Fruit fly (Drosophila melanogaster) whole organism, embryonic: ENCODE results near the gene CG13012.

Experiments
- Antp ChIP-seq: fragments of 200-800 bp; sonication (Bioruptor generic); optimal IDR thresholded peaks from 3 replicates; lab custom pipeline; 2016; ENCODE audit warnings: missing biosample characterization, missing genetic modification characterization
- B-H1 ChIP-seq: fragments of 200-800 bp; sonication (Bioruptor generic); IDR thresholded peaks from 3 replicates; pipeline ENCODE4 v1.3.6; 2022; ENCODE audit warnings: missing biosample characterization, missing genetic modification characterization
- BtbVII ChIP-seq: fragments of 200-800 bp; sonication (Bioruptor generic); optimal IDR thresholded peaks from 3 replicates; lab custom pipeline; 2017; ENCODE audit warnings: missing biosample characterization, mild to moderate bottlenecking, missing genetic modification characterization
- Bteb2 ChIP-seq: fragments of 200-800 bp; sonication (Bioruptor generic); optimal IDR thresholded peaks from 2 replicates; lab custom pipeline; 2016; ENCODE audit warnings: missing biosample characterization, missing genetic modification characterization
- CG10209 ChIP-seq: fragments of 200-800 bp; sonication (Bioruptor generic); optimal IDR thresholded peaks from 3 replicates; lab custom pipeline; 2017; ENCODE audit warnings: missing biosample characterization, mild to moderate bottlenecking, missing genetic modification characterization, missing genetic modification reagents
- CG10462 ChIP-seq: fragments of 200-800 bp; sonication (Bioruptor generic); optimal IDR thresholded peaks from 2 replicates; lab custom pipeline; 2016; ENCODE audit warnings: missing biosample characterization, missing genetic modification characterization
- CG11696 ChIP-seq: fragments of 200-800 bp; sonication (Bioruptor generic); IDR thresholded peaks from 2 replicates; pipeline ENCODE4 v1.3.6; 2022; ENCODE audit warnings: missing biosample characterization, missing genetic modification characterization
- CG12104 ChIP-seq: fragments of 200-800 bp; sonication (Bioruptor generic); optimal IDR thresholded peaks from 3 replicates; lab custom pipeline; 2016; ENCODE audit warnings: missing biosample characterization, missing genetic modification characterization
- CG12236 ChIP-seq: fragments of 200-800 bp; sonication (Bioruptor generic); optimal IDR thresholded peaks from 2 replicates; lab custom pipeline; 2016; ENCODE audit warnings: missing biosample characterization, missing genetic modification characterization
- CG14860 ChIP-seq: fragments of 200-800 bp; sonication (Bioruptor generic); IDR thresholded peaks from 3 replicates; pipeline ENCODE4 v1.3.6; 2022; ENCODE audit warnings: missing biosample characterization, missing genetic modification characterization; ENCODE audit not compliant: partially characterized antibody
- CG16863 ChIP-seq: fragments of 200-800 bp; sonication (Bioruptor generic); optimal IDR thresholded peaks from 3 replicates; lab custom pipeline; 2016; ENCODE audit warnings: missing biosample characterization, missing genetic modification characterization
- CG17359 ChIP-seq: fragments of 200-800 bp; sonication (Bioruptor generic); optimal IDR thresholded peaks from 3 replicates; lab custom pipeline; 2018; ENCODE audit warnings: missing biosample characterization, mild to moderate bottlenecking, missing genetic modification characterization, moderate library complexity
- CG2129 ChIP-seq: fragments of 200-800 bp; sonication (Bioruptor generic); IDR thresholded peaks from 2 replicates; pipeline ENCODE4 v1.3.6; 2022; ENCODE audit warnings: missing biosample characterization, missing genetic modification characterization; ENCODE audit not compliant: partially characterized antibody
- CG2875 ChIP-seq: fragments of 200-800 bp; sonication (Bioruptor generic); optimal IDR thresholded peaks from 2 replicates; lab custom pipeline; 2017; ENCODE audit warnings: missing biosample characterization, mild to moderate bottlenecking, missing genetic modification characterization, missing genetic modification reagents
- CG32767 ChIP-seq: fragments of 200-800 bp; sonication (Bioruptor generic); IDR thresholded peaks from 2 replicates; pipeline ENCODE4 v1.3.6; 2022; ENCODE audit warnings: missing biosample characterization, missing genetic modification characterization
- CG34422 ChIP-seq: fragments of 200-800 bp; sonication (Bioruptor generic); IDR thresholded peaks from 3 replicates; pipeline ENCODE4 v1.3.6; 2022; ENCODE audit warnings: missing biosample characterization, missing genetic modification characterization
- CG3995 ChIP-seq: fragments of 200-800 bp; sonication (Bioruptor generic); optimal IDR thresholded peaks from 3 replicates; lab custom pipeline; 2016; ENCODE audit warnings: missing biosample characterization, missing genetic modification characterization
- CG43689 ChIP-seq: fragments of 200-800 bp; sonication (Bioruptor generic); IDR thresholded peaks from 2 replicates; pipeline ENCODE4 v1.3.6; 2022; ENCODE audit warnings: missing biosample characterization, missing genetic modification characterization
- CG6765 ChIP-seq: fragments of 200-800 bp; sonication (Bioruptor generic); optimal IDR thresholded peaks from 3 replicates; lab custom pipeline; 2017; ENCODE audit warnings: missing biosample characterization, mild to moderate bottlenecking, missing genetic modification characterization
- CG6813 ChIP-seq: fragments of 200-800 bp; sonication (Bioruptor generic); optimal IDR thresholded peaks from 2 replicates; lab custom pipeline; 2017; ENCODE audit warnings: missing biosample characterization, missing genetic modification characterization, mild to moderate bottlenecking, moderate library complexity, missing genetic modification reagents
- CG7745 ChIP-seq: fragments of 200-800 bp; sonication (Bioruptor generic); optimal IDR thresholded peaks from 2 replicates; lab custom pipeline; 2018; ENCODE audit warnings: missing biosample characterization, mild to moderate bottlenecking, missing genetic modification characterization, moderate library complexity
- CG7987 ChIP-seq: fragments of 200-800 bp; sonication (Bioruptor generic); optimal IDR thresholded peaks from 2 replicates; lab custom pipeline; 2018; ENCODE audit warnings: missing biosample characterization, mild to moderate bottlenecking, missing genetic modification characterization, moderate library complexity
- CG9797 ChIP-seq: fragments of 200-800 bp; sonication (Bioruptor generic); optimal IDR thresholded peaks from 3 replicates; lab custom pipeline; 2018; ENCODE audit warnings: missing biosample characterization, mild to moderate bottlenecking, missing genetic modification characterization
- CHES-1-like ChIP-seq: fragments of 200-800 bp; sonication (Bioruptor generic); optimal IDR thresholded peaks from 2 replicates; lab custom pipeline; 2016; ENCODE audit warnings: missing biosample characterization, missing genetic modification characterization
- Dad ChIP-seq: fragments of 200-800 bp; sonication (Bioruptor generic); optimal IDR thresholded peaks from 3 replicates; lab custom pipeline; 2016; ENCODE audit warnings: missing biosample characterization, missing genetic modification characterization
- Dip3 ChIP-seq: fragments of 200-800 bp; sonication (Bioruptor generic); optimal IDR thresholded peaks from 3 replicates; lab custom pipeline; 2016; ENCODE audit warnings: missing biosample characterization, missing genetic modification characterization
- Ets65A ChIP-seq: fragments of 200-800 bp; sonication (Bioruptor generic); peaks from one replicate; lab custom pipeline; 2016; ENCODE audit warnings: missing biosample characterization, missing genetic modification characterization
- Fer2 ChIP-seq: fragments of 200-800 bp; sonication (Bioruptor generic); optimal IDR thresholded peaks from 2 replicates; lab custom pipeline; 2018; ENCODE audit warnings: missing biosample characterization, mild to moderate bottlenecking, missing genetic modification characterization, moderate library complexity
- HLH4C ChIP-seq: fragments of 200-800 bp; sonication (Bioruptor generic); IDR thresholded peaks from 3 replicates; pipeline ENCODE4 v1.3.6; 2022; ENCODE audit warnings: missing biosample characterization, missing genetic modification characterization; ENCODE audit not compliant: partially characterized antibody
- Hey ChIP-seq: fragments of 200-800 bp; sonication (Bioruptor generic); optimal IDR thresholded peaks from 3 replicates; lab custom pipeline; 2018; ENCODE audit warnings: missing biosample characterization, mild to moderate bottlenecking, missing genetic modification characterization
- HmgZ ChIP-seq: fragments of 200-800 bp; sonication (Bioruptor generic); optimal IDR thresholded peaks from 2 replicates; lab custom pipeline; 2018; ENCODE audit warnings: missing biosample characterization, mild to moderate bottlenecking, missing genetic modification characterization
- Lpt ChIP-seq: fragments of >200 bp; optimal IDR thresholded peaks from 2 replicates; lab custom pipeline; 2018; ENCODE audit warnings: missing biosample characterization, missing genetic modification characterization
- Med ChIP-seq: fragments of 200-800 bp; sonication (Bioruptor generic); peaks from one replicate; lab custom pipeline; 2016; ENCODE audit warnings: missing biosample characterization, missing genetic modification characterization, mild to moderate bottlenecking, inconsistent platforms, moderate library complexity
- Ssrp ChIP-seq: fragments of 200-800 bp; sonication (Bioruptor generic); optimal IDR thresholded peaks from 2 replicates; lab custom pipeline; 2018; ENCODE audit warnings: missing biosample characterization, mild to moderate bottlenecking, missing genetic modification characterization, moderate library complexity
- Taf1 ChIP-seq: fragments of 200-800 bp; sonication (Bioruptor generic); IDR thresholded peaks from 2 replicates; pipeline ENCODE4 v1.3.6; 2022; ENCODE audit warnings: missing biosample characterization, missing genetic modification characterization
- cato ChIP-seq: fragments of 200-800 bp; sonication (Bioruptor generic); optimal IDR thresholded peaks from 2 replicates; lab custom pipeline; 2016; ENCODE audit warnings: missing biosample characterization, missing genetic modification characterization, borderline replicate concordance
- corto ChIP-seq: fragments of 200-800 bp; sonication (Bioruptor generic); optimal IDR thresholded peaks from 2 replicates; lab custom pipeline; 2016; ENCODE audit warnings: missing biosample characterization, mild to moderate bottlenecking, missing genetic modification characterization, moderate library complexity
- fu2 ChIP-seq: fragments of 200-800 bp; sonication (Bioruptor generic); optimal IDR thresholded peaks from 2 replicates; lab custom pipeline; 2016; ENCODE audit warnings: missing biosample characterization, missing genetic modification characterization
- gcm ChIP-seq: fragments of 200-800 bp; sonication (Bioruptor generic); optimal IDR thresholded peaks from 2 replicates; lab custom pipeline; 2019; ENCODE audit warnings: missing biosample characterization, mild to moderate bottlenecking, missing genetic modification characterization, moderate library complexity
- grau ChIP-seq: fragments of 200-800 bp; optimal IDR thresholded peaks from 3 replicates; lab custom pipeline; 2019; ENCODE audit warnings: missing biosample characterization, mild to moderate bottlenecking, missing genetic modification characterization, moderate library complexity
- jumu ChIP-seq: fragments of 200-800 bp; sonication (Bioruptor generic); optimal IDR thresholded peaks from 3 replicates; lab custom pipeline; 2016; ENCODE audit warnings: missing biosample characterization, missing genetic modification characterization
- luna ChIP-seq: fragments of 200-800 bp; sonication (Bioruptor generic); optimal IDR thresholded peaks from 2 replicates; lab custom pipeline; 2016; ENCODE audit warnings: missing biosample characterization, missing genetic modification characterization
- nerfin-2 ChIP-seq: fragments of 200-800 bp; sonication (Bioruptor generic); IDR thresholded peaks from 2 replicates; pipeline ENCODE4 v1.3.6; 2022; ENCODE audit warnings: missing biosample characterization, missing genetic modification characterization; ENCODE audit not compliant: partially characterized antibody
- pan ChIP-seq, 4 experiments: fragments of >200 bp in 3 of 4; fragments of 200-800 bp in 1 of 4; sonication (Bioruptor generic) in 1 of 4; optimal IDR thresholded peaks in 3 of 4; IDR thresholded peaks in 1 of 4; 2 replicates each; pipeline versions ENCODE4 v1.3.6 to Lab custom; 2017 to 2022; ENCODE audit warnings: missing biosample characterization in 2 of 4, missing genetic modification characterization in 2 of 4, mixed read lengths in 1 of 4
- pita ChIP-seq: fragments of 200-800 bp; sonication (Bioruptor generic); optimal IDR thresholded peaks from 2 replicates; lab custom pipeline; 2017; ENCODE audit warnings: missing biosample characterization, mild to moderate bottlenecking, missing genetic modification characterization
- salm ChIP-seq: fragments of 200-800 bp; sonication (Bioruptor generic); optimal IDR thresholded peaks from 2 replicates; lab custom pipeline; 2018; ENCODE audit warnings: missing biosample characterization, mild to moderate bottlenecking, missing genetic modification characterization
- stwl ChIP-seq: fragments of 200-800 bp; sonication (Bioruptor generic); optimal IDR thresholded peaks from 3 replicates; lab custom pipeline; 2018; ENCODE audit warnings: missing biosample characterization, mild to moderate bottlenecking, missing genetic modification characterization, moderate library complexity
- tgo ChIP-seq: fragments of 200-800 bp; sonication (Bioruptor generic); IDR thresholded peaks from 3 replicates; pipeline ENCODE4 v1.3.6; 2022; ENCODE audit warnings: missing biosample characterization, missing genetic modification characterization
- tio ChIP-seq: fragments of 200-800 bp; sonication (Bioruptor generic); optimal IDR thresholded peaks from 2 replicates; lab custom pipeline; 2017; ENCODE audit warnings: missing biosample characterization, missing genetic modification characterization, inconsistent platforms
- twi ChIP-seq: fragments of 200-800 bp; optimal IDR thresholded peaks from 2 replicates; lab custom pipeline; 2019; ENCODE audit warnings: missing biosample characterization, mild to moderate bottlenecking, missing genetic modification characterization, moderate library complexity
- vnd ChIP-seq: fragments of 200-800 bp; sonication (Bioruptor generic); IDR thresholded peaks from 3 replicates; pipeline ENCODE4 v1.3.6; 2022; ENCODE audit warnings: missing biosample characterization, missing genetic modification characterization; ENCODE audit not compliant: partially characterized antibody

Gene CG13012

DNA sequence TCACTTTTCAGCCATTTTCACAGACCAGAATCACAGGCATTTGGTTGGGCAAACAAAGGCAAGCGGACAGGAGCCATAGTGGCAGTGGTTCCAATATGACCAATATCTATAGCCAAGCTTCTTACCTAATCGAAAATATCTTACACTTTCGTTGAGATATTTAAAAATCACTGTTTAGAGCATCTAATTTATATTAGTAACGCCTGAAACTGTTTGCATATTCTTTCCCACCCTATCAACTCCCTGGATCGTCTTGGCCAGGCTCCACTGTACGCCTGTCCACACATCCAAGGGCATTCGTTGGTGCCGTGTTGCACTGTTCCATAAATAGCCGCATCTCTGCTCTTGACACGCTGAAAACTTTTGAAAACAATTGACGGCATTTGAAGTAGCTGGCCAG, 13.9 kb upstream of the CG13012 start (continued):
- TF ChIP-seq gcm (GFP tag; lab: Kevin White, UChicago): no peak
- no peak for TF ChIP-seq CG32767 (GFP tag; lab: Robert Waterston, UW)
- TF ChIP-seq pita (GFP tag; lab: Kevin White, UChicago): no peak
- TF ChIP-seq Dad (GFP tag; lab: Kevin White, UChicago): no peak
- TF ChIP-seq tgo (GFP tag; lab: Robert Waterston, UW): no peak; the same call in 2 of the 3 replicates
- no peak for TF ChIP-seq Hey (tag; lab: Kevin White, UChicago)
- TF ChIP-seq Antp (GFP tag; lab: Kevin White, UChicago): peak; percentile 9
- TF ChIP-seq B-H1 (GFP tag; lab: Robert Waterston, UW): no peak
- no peak for TF ChIP-seq tio (GFP tag; lab: Kevin White, UChicago)
- no peak for TF ChIP-seq Fer2
- peak; percentile 80 for TF ChIP-seq Med (GFP tag; lab: Kevin White, UChicago)
- TF ChIP-seq twi (tag; lab: Kevin White, UChicago): no peak
- TF ChIP-seq CHES-1-like (GFP tag; lab: Kevin White, UChicago): no peak
- no peak for TF ChIP-seq CG9797 (GFP tag; lab: Kevin White, UChicago)
- no peak for TF ChIP-seq CG6765 (GFP tag; lab: Kevin White, UChicago)
- TF ChIP-seq Bteb2: no peak
- TF ChIP-seq luna (GFP tag; lab: Kevin White, UChicago): no peak
- TF ChIP-seq stwl: no peak
- TF ChIP-seq BtbVII: no peak
- peak; percentile 42 for TF ChIP-seq CG17359 (tag; lab: Kevin White, UChicago)
- TF ChIP-seq grau: peak; percentile 85
- no peak for TF ChIP-seq CG6813 (GFP tag; lab: Kevin White, UChicago)
- TF ChIP-seq jumu (GFP tag; lab: Kevin White, UChicago): no peak
- TF ChIP-seq CG3995 (GFP tag; lab: Kevin White, UChicago): no peak
- TF ChIP-seq cato (GFP tag; lab: Kevin White, UChicago): no peak
- TF ChIP-seq vnd: no peak
- TF ChIP-seq CG10462 (GFP tag; lab: Kevin White, UChicago): no peak
- TF ChIP-seq nerfin-2 (GFP tag; lab: Robert Waterston, UW): no peak
- TF ChIP-seq Ssrp (tag; lab: Kevin White, UChicago): peak; percentile 17
- no peak for TF ChIP-seq pan (optimal IDR thresholded peaks at IDR 0.05; lab: Kevin White, UChicago)
- TF ChIP-seq pan (GFP tag; optimal IDR thresholded peaks at IDR 0.05 in 1 of 2, IDR thresholded peaks at IDR 0.05 in 1 of 2): peak in 1 of 2 experiments; percentile 21
- TF ChIP-seq CG11696 (GFP tag; lab: Robert Waterston, UW): no peak
- TF ChIP-seq CG14860: no peak
- TF ChIP-seq salm (tag; lab: Kevin White, UChicago): no peak
- TF ChIP-seq corto (GFP tag; lab: Kevin White, UChicago): no peak
- no peak for TF ChIP-seq CG2875 (GFP tag; lab: Kevin White, UChicago)
- TF ChIP-seq CG7987 (GFP tag; lab: Kevin White, UChicago): no peak
- no peak for TF ChIP-seq Taf1 (GFP tag; lab: Robert Waterston, UW)
- no peak for TF ChIP-seq CG2129 (GFP tag; lab: Robert Waterston, UW)
- TF ChIP-seq CG12236 (GFP tag; lab: Kevin White, UChicago): no peak
- no peak for TF ChIP-seq HmgZ (tag; lab: Kevin White, UChicago)
- TF ChIP-seq Dip3 (GFP tag; lab: Kevin White, UChicago): no peak
- TF ChIP-seq Lpt (GFP tag; lab: Kevin White, UChicago): no peak
- no peak for TF ChIP-seq CG16863 (GFP tag; lab: Kevin White, UChicago)
- no peak for TF ChIP-seq fu2 (GFP tag; lab: Kevin White, UChicago)
- no peak for TF ChIP-seq CG34422 (GFP tag; lab: Robert Waterston, UW)
- TF ChIP-seq HLH4C: no peak
- TF ChIP-seq CG10209: no peak
- no peak for TF ChIP-seq CG12104 (GFP tag; lab: Kevin White, UChicago)
- TF ChIP-seq CG43689 (GFP tag; lab: Robert Waterston, UW): no peak
- no peak for TF ChIP-seq Ets65A (GFP tag; lab: Kevin White, UChicago)
- no peak for TF ChIP-seq CG7745 (tag; lab: Kevin White, UChicago)
